Fruit fly (Drosophila melanogaster) whole organism, embryonic: ENCODE data around the gene CG1999.

Experiments
- Abd-B ChIP-seq: fragments of 200-800 bp; sonication (Bioruptor generic); optimal IDR thresholded peaks from 2 replicates; lab custom pipeline; 2018; ENCODE audit warnings: missing biosample characterization, mild to moderate bottlenecking, missing genetic modification characterization, moderate library complexity
- Asciz ChIP-seq: fragments of 200-800 bp; sonication (Bioruptor generic); optimal IDR thresholded peaks from 2 replicates; lab custom pipeline; 2017; ENCODE audit warnings: missing biosample characterization, mild to moderate bottlenecking, missing genetic modification characterization, missing genetic modification reagents
- Atf-2 ChIP-seq: fragments of 200-800 bp; sonication (Bioruptor generic); optimal IDR thresholded peaks from 2 replicates; lab custom pipeline; 2016; ENCODE audit warnings: missing biosample characterization, missing genetic modification characterization
- Atf6 ChIP-seq: fragments of 200-800 bp; sonication (Bioruptor generic); IDR thresholded peaks from 2 replicates; pipeline ENCODE4 v1.3.6; 2022; ENCODE audit warnings: missing biosample characterization, missing genetic modification characterization
- CG10366 ChIP-seq: fragments of 200-800 bp; sonication (Bioruptor generic); IDR thresholded peaks from 2 replicates; pipeline ENCODE4 v1.3.6; 2022; ENCODE audit warnings: missing biosample characterization, missing genetic modification characterization
- CG11696 ChIP-seq: fragments of 200-800 bp; sonication (Bioruptor generic); IDR thresholded peaks from 2 replicates; pipeline ENCODE4 v1.3.6; 2022; ENCODE audit warnings: missing biosample characterization, missing genetic modification characterization
- CG11723 ChIP-seq: fragments of 200-800 bp; sonication (Bioruptor generic); optimal IDR thresholded peaks from 2 replicates; lab custom pipeline; 2017; ENCODE audit warnings: missing biosample characterization, mild to moderate bottlenecking, missing genetic modification characterization
- CG13624 ChIP-seq: fragments of 200-800 bp; sonication (Bioruptor generic); optimal IDR thresholded peaks from 2 replicates; lab custom pipeline; 2016; ENCODE audit warnings: missing biosample characterization, missing genetic modification characterization
- CG17186 ChIP-seq: fragments of 200-800 bp; sonication (Bioruptor generic); optimal IDR thresholded peaks from 3 replicates; lab custom pipeline; 2017; ENCODE audit warnings: missing biosample characterization, missing genetic modification reagents, missing genetic modification characterization
- CG1832 ChIP-seq: fragments of 200-800 bp; sonication (Bioruptor generic); optimal IDR thresholded peaks from 2 replicates; lab custom pipeline; 2017; ENCODE audit warnings: missing biosample characterization, mild to moderate bottlenecking, missing genetic modification characterization, inconsistent platforms
- CG2120 ChIP-seq: fragments of 200-800 bp; sonication (Bioruptor generic); optimal IDR thresholded peaks from 3 replicates; lab custom pipeline; 2016; ENCODE audit warnings: missing biosample characterization, missing genetic modification characterization
- CG30020 ChIP-seq: fragments of 200-800 bp; optimal IDR thresholded peaks from 2 replicates; lab custom pipeline; 2019; ENCODE audit warnings: missing biosample characterization, mild to moderate bottlenecking, missing genetic modification characterization, moderate library complexity
- CG4730 ChIP-seq: fragments of 200-800 bp; sonication (Bioruptor generic); IDR thresholded peaks from 2 replicates; pipeline ENCODE4 v1.3.6; 2022; ENCODE audit warnings: missing biosample characterization, missing genetic modification characterization
- CG5953 ChIP-seq: fragments of 200-800 bp; sonication (Bioruptor generic); IDR thresholded peaks from 2 replicates; pipeline ENCODE4 v1.3.6; 2022; ENCODE audit warnings: missing biosample characterization, missing genetic modification characterization
- CG8281 ChIP-seq: fragments of 200-800 bp; sonication (Bioruptor generic); optimal IDR thresholded peaks from 2 replicates; lab custom pipeline; 2018; ENCODE audit warnings: missing biosample characterization, mild to moderate bottlenecking, missing genetic modification characterization, moderate library complexity
- CG9727 ChIP-seq: fragments of 200-800 bp; sonication (Bioruptor generic); optimal IDR thresholded peaks from 3 replicates; lab custom pipeline; 2017; ENCODE audit warnings: missing biosample characterization, mild to moderate bottlenecking, missing genetic modification characterization
- Ets97D ChIP-seq: fragments of 200-800 bp; sonication (Bioruptor generic); optimal IDR thresholded peaks from 3 replicates; lab custom pipeline; 2016; ENCODE audit warnings: missing biosample characterization, missing genetic modification characterization
- Fer1 ChIP-seq: fragments of 200-800 bp; sonication (Bioruptor generic); optimal IDR thresholded peaks from 2 replicates; lab custom pipeline; 2017; ENCODE audit warnings: missing biosample characterization, mild to moderate bottlenecking, missing genetic modification characterization
- HHEX ChIP-seq: fragments of 200-800 bp; sonication (Bioruptor generic); optimal IDR thresholded peaks from 3 replicates; lab custom pipeline; 2017; ENCODE audit warnings: missing biosample characterization, mild to moderate bottlenecking, missing genetic modification characterization, missing genetic modification reagents
- Hey ChIP-seq: fragments of 200-800 bp; sonication (Bioruptor generic); optimal IDR thresholded peaks from 3 replicates; lab custom pipeline; 2018; ENCODE audit warnings: missing biosample characterization, mild to moderate bottlenecking, missing genetic modification characterization
- Hmr ChIP-seq: fragments of 200-800 bp; sonication (Bioruptor generic); optimal IDR thresholded peaks from 3 replicates; lab custom pipeline; 2017; ENCODE audit warnings: mild to moderate bottlenecking, missing biosample characterization, missing genetic modification reagents, missing genetic modification characterization
- Hr51 ChIP-seq, 2 experiments: fragments of 200-800 bp; sonication (Bioruptor generic); optimal IDR thresholded peaks; 2 replicates in 1 of 2; 3 replicates in 1 of 2; lab custom pipeline; 2016 to 2018; ENCODE audit warnings: missing biosample characterization in 2 of 2, missing genetic modification characterization in 2 of 2, mild to moderate bottlenecking in 1 of 2, moderate library complexity in 1 of 2
- Jarid2 ChIP-seq: fragments of 200-800 bp; sonication (Bioruptor generic); optimal IDR thresholded peaks from 3 replicates; lab custom pipeline; 2017; ENCODE audit warnings: mild to moderate bottlenecking, missing biosample characterization, missing genetic modification reagents, missing genetic modification characterization
- Meics ChIP-seq: fragments of 200-800 bp; sonication (Bioruptor generic); optimal IDR thresholded peaks from 2 replicates; lab custom pipeline; 2017; ENCODE audit warnings: missing biosample characterization, mild to moderate bottlenecking, missing genetic modification characterization
- Oli ChIP-seq: fragments of 200-800 bp; sonication (Bioruptor generic); optimal IDR thresholded peaks from 2 replicates; lab custom pipeline; 2018; ENCODE audit warnings: missing biosample characterization, mild to moderate bottlenecking, missing genetic modification characterization, moderate library complexity
- Sox102F ChIP-seq: fragments of 200-800 bp; sonication (Bioruptor generic); optimal IDR thresholded peaks from 2 replicates; lab custom pipeline; 2018; ENCODE audit warnings: missing biosample characterization, mild to moderate bottlenecking, missing genetic modification characterization, moderate library complexity
- Ssrp ChIP-seq: fragments of 200-800 bp; sonication (Bioruptor generic); optimal IDR thresholded peaks from 2 replicates; lab custom pipeline; 2018; ENCODE audit warnings: missing biosample characterization, mild to moderate bottlenecking, missing genetic modification characterization, moderate library complexity
- Tbp ChIP-seq: fragments of >200 bp; optimal IDR thresholded peaks from 2 replicates; lab custom pipeline; 2018; ENCODE audit warnings: missing biosample characterization, missing genetic modification characterization
- al ChIP-seq: fragments of 200-800 bp; sonication (Bioruptor generic); IDR thresholded peaks from 2 replicates; pipeline ENCODE4 v1.3.6; 2022; ENCODE audit warnings: missing biosample characterization, missing genetic modification characterization
- ara ChIP-seq: fragments of 200-800 bp; sonication (Bioruptor generic); IDR thresholded peaks from 2 replicates; pipeline ENCODE4 v1.3.6; 2022; ENCODE audit warnings: missing biosample characterization, missing genetic modification characterization
- ash1 ChIP-seq: fragments of 200-800 bp; sonication (Bioruptor generic); optimal IDR thresholded peaks from 2 replicates; lab custom pipeline; 2018; ENCODE audit warnings: missing biosample characterization, mild to moderate bottlenecking, missing genetic modification characterization
- ato ChIP-seq: fragments of 200-800 bp; sonication (Bioruptor generic); IDR thresholded peaks from 2 replicates; pipeline ENCODE4 v1.3.6; 2022; ENCODE audit warnings: missing biosample characterization, missing genetic modification characterization; ENCODE audit not compliant: partially characterized antibody
- az2 ChIP-seq: fragments of 200-800 bp; sonication (Bioruptor generic); optimal IDR thresholded peaks from 3 replicates; lab custom pipeline; 2016; ENCODE audit warnings: missing biosample characterization, missing genetic modification characterization
- chn ChIP-seq: fragments of 200-800 bp; sonication (Bioruptor generic); optimal IDR thresholded peaks from 2 replicates; lab custom pipeline; 2016; ENCODE audit warnings: missing biosample characterization, missing genetic modification characterization
- croc ChIP-seq: fragments of 200-800 bp; sonication (Bioruptor generic); conservative IDR thresholded peaks from 3 replicates; pipeline ENCODE4 v1.3.6; 2022; ENCODE audit warnings: missing biosample characterization, missing genetic modification characterization
- fru ChIP-seq: fragments of >200 bp; optimal IDR thresholded peaks from 2 replicates; lab custom pipeline; 2017
- gce ChIP-seq: fragments of 200-800 bp; sonication (Bioruptor generic); IDR thresholded peaks from 3 replicates; pipeline ENCODE4 v1.3.6; 2022; ENCODE audit warnings: missing biosample characterization, missing genetic modification characterization
- gcm ChIP-seq: fragments of 200-800 bp; sonication (Bioruptor generic); optimal IDR thresholded peaks from 2 replicates; lab custom pipeline; 2019; ENCODE audit warnings: missing biosample characterization, mild to moderate bottlenecking, missing genetic modification characterization, moderate library complexity
- inv ChIP-seq: fragments of 200-800 bp; sonication (Bioruptor generic); IDR thresholded peaks from 2 replicates; pipeline ENCODE4 v1.3.6; 2022; ENCODE audit warnings: missing biosample characterization, missing genetic modification characterization; ENCODE audit not compliant: partially characterized antibody
- mam ChIP-seq: fragments of 200-800 bp; sonication (Bioruptor generic); optimal IDR thresholded peaks from 3 replicates; lab custom pipeline; 2016; ENCODE audit warnings: missing biosample characterization, missing genetic modification characterization
- nau ChIP-seq: fragments of 200-800 bp; sonication (Bioruptor generic); optimal IDR thresholded peaks from 3 replicates; lab custom pipeline; 2017; ENCODE audit warnings: missing biosample characterization, mild to moderate bottlenecking, missing genetic modification characterization, missing genetic modification reagents
- otp ChIP-seq: fragments of 200-800 bp; sonication (Bioruptor generic); IDR thresholded peaks from 3 replicates; pipeline ENCODE4, ENCODE4 v1.3.6; 2022; ENCODE audit warnings: missing biosample characterization, missing genetic modification characterization
- ranshi ChIP-seq: fragments of 200-800 bp; sonication (Bioruptor generic); IDR thresholded peaks from 2 replicates; pipeline ENCODE4 v1.3.6; 2022; ENCODE audit warnings: missing biosample characterization, missing genetic modification characterization
- shn ChIP-seq: fragments of 200-800 bp; sonication (Bioruptor generic); optimal IDR thresholded peaks from 3 replicates; lab custom pipeline; 2016; ENCODE audit warnings: missing biosample characterization, missing genetic modification characterization
- tx ChIP-seq: fragments of 200-800 bp; sonication (Bioruptor generic); optimal IDR thresholded peaks from 2 replicates; lab custom pipeline; 2016; ENCODE audit warnings: missing biosample characterization, missing genetic modification characterization
- vfl ChIP-seq: fragments of 200-800 bp; sonication (Bioruptor generic); optimal IDR thresholded peaks from 2 replicates; lab custom pipeline; 2016; ENCODE audit warnings: missing biosample characterization, missing genetic modification characterization
- vvl ChIP-seq: fragments of 200-800 bp; sonication (Bioruptor generic); IDR thresholded peaks from 2 replicates; pipeline ENCODE4 v1.3.6; 2022; ENCODE audit warnings: missing biosample characterization, missing genetic modification characterization
- wdn ChIP-seq: fragments of 200-800 bp; sonication (Bioruptor generic); IDR thresholded peaks from 2 replicates; pipeline ENCODE4 v1.3.6; 2022; ENCODE audit warnings: missing biosample characterization, missing genetic modification characterization
- wor ChIP-seq: fragments of 200-800 bp; sonication (Bioruptor generic); IDR thresholded peaks from 2 replicates; pipeline ENCODE4 v1.3.6; 2022; ENCODE audit warnings: missing biosample characterization, missing genetic modification characterization

The CG1999 gene

DNA sequence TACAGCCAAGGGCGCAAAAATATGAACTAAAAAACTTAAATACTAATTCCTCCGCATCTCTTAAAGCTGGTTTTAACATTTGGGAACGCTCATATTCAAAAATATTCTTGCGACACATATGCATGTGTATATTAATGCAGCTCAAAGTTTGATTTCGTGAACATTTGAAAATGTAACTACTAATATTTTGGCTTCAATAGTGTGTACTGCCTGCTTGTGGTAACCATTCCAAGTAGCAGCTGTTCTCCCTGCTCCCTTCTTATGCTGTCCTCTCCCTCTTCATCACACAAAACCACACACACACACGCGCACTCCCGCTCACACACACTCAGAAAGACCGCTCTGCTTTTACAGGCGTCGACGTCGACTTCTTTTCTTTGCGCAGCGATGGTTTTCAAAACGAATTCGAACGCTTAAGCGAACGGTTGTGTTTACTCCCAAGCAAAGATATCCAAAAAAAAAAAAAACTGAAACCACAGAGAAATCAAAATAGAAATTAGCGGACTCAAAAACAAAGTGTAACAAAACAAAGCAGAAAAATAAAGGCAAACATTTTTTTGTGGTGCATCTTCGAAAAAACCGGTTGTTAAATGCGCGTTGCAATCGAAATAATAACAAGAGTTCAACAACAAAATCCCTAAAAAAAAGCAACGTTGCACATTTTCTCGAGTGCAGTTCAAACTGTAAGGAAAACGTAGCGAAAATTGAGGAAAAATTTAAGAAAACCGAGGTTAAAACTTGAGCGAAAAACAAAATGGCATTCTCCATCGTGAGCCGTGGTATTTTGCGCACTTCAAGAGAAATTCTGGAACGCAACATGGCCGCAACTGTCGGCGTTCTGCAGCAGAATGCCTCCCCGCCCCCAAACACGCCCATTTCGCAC lies 21.4 kb upstream of the CG1999 start, which contains the start of gene CBP (continued):
- peak; percentile 91 for TF ChIP-seq wdn (GFP tag; lab: Robert Waterston, UW)
- TF ChIP-seq CG8281 (tag; lab: Kevin White, UChicago), result peak; percentile 92
- peak; percentile 95 for TF ChIP-seq Abd-B (GFP tag; lab: Kevin White, UChicago)
- TF ChIP-seq CG1832, result no peak
- peak; percentile 98 for TF ChIP-seq Sox102F
- TF ChIP-seq otp (GFP tag; lab: Robert Waterston, UW), result peak; percentile 97
- peak; percentile 98 for TF ChIP-seq vvl (GFP tag; lab: Robert Waterston, UW)
- TF ChIP-seq Meics (GFP tag; lab: Kevin White, UChicago), result peak; percentile 96
- peak; percentile 98 for TF ChIP-seq CG9727 (GFP tag; lab: Kevin White, UChicago)
- TF ChIP-seq gce (GFP tag; lab: Robert Waterston, UW), result peak; percentile 95
- no peak for TF ChIP-seq Tbp
- peak; percentile 81 for TF ChIP-seq Ets97D (GFP tag; lab: Kevin White, UChicago)
- no peak for TF ChIP-seq fru
- peak; percentile 84 for TF ChIP-seq CG30020 (tag; lab: Kevin White, UChicago)
- TF ChIP-seq ara (GFP tag; lab: Robert Waterston, UW), result peak; percentile 98
- peak; percentile 92 for TF ChIP-seq CG17186
- peak; percentile 98 for TF ChIP-seq Asciz (GFP tag; lab: Kevin White, UChicago)
- TF ChIP-seq Hmr (GFP tag; lab: Kevin White, UChicago), result peak; percentile 97
- TF ChIP-seq Jarid2 (GFP tag; lab: Kevin White, UChicago), result peak; percentile 87
- peak; percentile 99 for TF ChIP-seq gcm (GFP tag; lab: Kevin White, UChicago)
- peak; percentile 97 for TF ChIP-seq shn (GFP tag; lab: Kevin White, UChicago)
- peak; percentile 94 for TF ChIP-seq CG13624 (GFP tag; lab: Kevin White, UChicago)
- TF ChIP-seq CG5953, result peak; percentile 91
- peak; percentile 97 for TF ChIP-seq Ssrp (tag; lab: Kevin White, UChicago)
- TF ChIP-seq CG2120 (GFP tag; lab: Kevin White, UChicago), result peak; percentile 95
- TF ChIP-seq Hr51 (GFP tag; optimal IDR thresholded peaks at IDR 0.05; lab: Kevin White, UChicago), result peak; percentile 95 to 98
- peak; percentile 98 for TF ChIP-seq chn (GFP tag; lab: Kevin White, UChicago)
- TF ChIP-seq CG11723 (GFP tag; lab: Kevin White, UChicago), result peak; percentile 97
- peak; percentile 96 for TF ChIP-seq mam (GFP tag; lab: Kevin White, UChicago)
- peak; percentile 97 for TF ChIP-seq croc (GFP tag; lab: Robert Waterston, UW)
- peak; percentile 99 for TF ChIP-seq Oli (tag; lab: Kevin White, UChicago)
- peak; percentile 93 for TF ChIP-seq CG4730 (GFP tag; lab: Robert Waterston, UW)
- TF ChIP-seq Atf6 (GFP tag; lab: Robert Waterston, UW), result peak; percentile 95
- TF ChIP-seq ato, result 0 out of 2 replicates have a peak, but pooled peaks have one; percentile 33
- peak; percentile 97 for TF ChIP-seq HHEX
- peak; percentile 98 for TF ChIP-seq nau (GFP tag; lab: Kevin White, UChicago)
- TF ChIP-seq wor (GFP tag; lab: Robert Waterston, UW), result peak; percentile 95
- peak; percentile 85 for TF ChIP-seq Hey
- peak; percentile 95 for TF ChIP-seq CG10366 (GFP tag; lab: Robert Waterston, UW)
- peak; percentile 96 for TF ChIP-seq tx (GFP tag; lab: Kevin White, UChicago)
- peak; percentile 100 for TF ChIP-seq CG11696
- TF ChIP-seq Atf-2 (GFP tag; lab: Kevin White, UChicago), result peak; percentile 97
- TF ChIP-seq Fer1 (GFP tag; lab: Kevin White, UChicago), result peak; percentile 97
- no peak for TF ChIP-seq inv
- TF ChIP-seq ranshi, result peak; percentile 94
- TF ChIP-seq ash1 (GFP tag; lab: Kevin White, UChicago), result peak; percentile 71
- TF ChIP-seq vfl (GFP tag; lab: Kevin White, UChicago), result peak; percentile 91
- peak; percentile 72 for TF ChIP-seq al (GFP tag; lab: Robert Waterston, UW)
- peak; percentile 98 for TF ChIP-seq az2 (GFP tag; lab: Kevin White, UChicago)
